Worm (Caenorhabditis elegans) whole organism, L3 larva: ENCODE results near the gene spr-1.

ENCODE experiments used
- R02D3.7 ChIP-seq: fragments of 150-350 bp; optimal IDR thresholded peaks from 2 replicates; lab custom pipeline; 2014; ENCODE audit warnings: missing biosample characterization, missing genetic modification characterization
- aly-2 ChIP-seq: fragments of 150-350 bp; optimal IDR thresholded peaks from 2 replicates; lab custom pipeline; 2014; ENCODE audit warnings: missing biosample characterization, missing genetic modification characterization
- ama-1 ChIP-seq: fragments of 150-350 bp; optimal IDR thresholded peaks from 2 replicates; lab custom pipeline; 2018
- ceh-9 ChIP-seq: sonication (generic microtip); optimal IDR thresholded peaks from 2 replicates; lab custom pipeline; 2018; ENCODE audit warnings: missing biosample characterization, missing genetic modification characterization
- egl-27 ChIP-seq: sonication (generic microtip); optimal IDR thresholded peaks from 4 replicates; lab custom pipeline; 2017; ENCODE audit warnings: missing biosample characterization, missing genetic modification reagents, missing genetic modification characterization
- egl-5 ChIP-seq: fragments of 150-350 bp; optimal IDR thresholded peaks from 2 replicates; lab custom pipeline; 2017; ENCODE audit warnings: missing biosample characterization, missing genetic modification reagents, missing genetic modification characterization, inconsistent platforms
- eor-1 ChIP-seq, 2 experiments: fragments of 150-350 bp; optimal IDR thresholded peaks; 2 replicates each; lab custom pipeline; 2014 to 2018; ENCODE audit warnings: missing biosample characterization in 2 of 2, missing genetic modification characterization in 2 of 2
- fkh-10 ChIP-seq: sonication (generic microtip); optimal IDR thresholded peaks from 2 replicates; lab custom pipeline; 2017; ENCODE audit warnings: missing biosample characterization, missing genetic modification reagents, missing genetic modification characterization
- nhr-12 ChIP-seq: fragments of 150-350 bp; optimal IDR thresholded peaks from 2 replicates; lab custom pipeline; 2014; ENCODE audit warnings: missing biosample characterization, missing genetic modification characterization
- nhr-77 ChIP-seq: fragments of 150-350 bp; optimal IDR thresholded peaks from 2 replicates; lab custom pipeline; 2014; ENCODE audit warnings: missing biosample characterization, missing genetic modification characterization
- skn-1 ChIP-seq: fragments of 150-350 bp; optimal IDR thresholded peaks from 2 replicates; lab custom pipeline; 2014; ENCODE audit warnings: missing biosample characterization, missing genetic modification characterization
- snpc-4 ChIP-seq: fragments of 150-350 bp; optimal IDR thresholded peaks from 2 replicates; lab custom pipeline; 2014; ENCODE audit warnings: missing biosample characterization, missing genetic modification characterization
- unc-62 ChIP-seq: fragments of 150-350 bp; sonication (generic microtip); optimal IDR thresholded peaks from 4 replicates; lab custom pipeline; 2014; ENCODE audit warnings: missing biosample characterization, missing genetic modification reagents, missing genetic modification characterization
- zag-1 ChIP-seq: fragments of 150-350 bp; optimal IDR thresholded peaks from 2 replicates; lab custom pipeline; 2014; ENCODE audit warnings: missing biosample characterization, missing genetic modification characterization

ce11 chrV:8130812-8131211, 1.7 kb upstream of the spr-1 start:
- TF ChIP-seq unc-62 (GFP tag; lab: Kevin White, UChicago) (no peak), snpc-4 (tag; lab: Kevin White, UChicago) (no peak), aly-2 (tag; lab: Kevin White, UChicago) (no peak), egl-5 (tag; lab: Kevin White, UChicago) (no peak), skn-1 (tag; lab: Kevin White, UChicago) (no peak), ama-1 (lab: Kevin White, UChicago) (no peak), egl-27 (no peak), nhr-12 (tag; lab: Kevin White, UChicago) (no peak), R02D3.7 (no peak), nhr-77 (tag; lab: Kevin White, UChicago) (no peak), zag-1 (no peak), eor-1 (tag; optimal IDR thresholded peaks at IDR 0.05; lab: Kevin White, UChicago) (no peak), fkh-10 (GFP tag; lab: Kevin White, UChicago) (no peak), ceh-9 (tag; lab: Kevin White, UChicago) (no peak)
